Worm (Caenorhabditis elegans) whole organism, L4 larva: ENCODE results near the gene mec-7.
A peak's percentile ranks its signal among the peaks of the same experiment; 100 is the strongest.

ENCODE experiments used
- F37D6.2 ChIP-seq: sonication (generic microtip); optimal IDR thresholded peaks from 2 replicates; lab custom pipeline; 2016; ENCODE audit warnings: mild to moderate bottlenecking, missing genetic modification characterization, missing compliant biosample characterization
- T26A8.4 ChIP-seq: fragments of 200-800 bp; sonication (Bioruptor generic); IDR thresholded peaks from 2 replicates; pipeline ENCODE4 v1.3.6; 2022; ENCODE audit warnings: missing genetic modification characterization, missing compliant biosample characterization
- Y105C5A.15 ChIP-seq: fragments of 200-800 bp; sonication (Bioruptor generic); IDR thresholded peaks from 2 replicates; pipeline ENCODE4 v1.3.6; 2022; ENCODE audit warnings: missing genetic modification characterization, missing compliant biosample characterization
- Y75B8A.6 ChIP-seq: fragments of 200-800 bp; sonication (Bioruptor generic); IDR thresholded peaks from 2 replicates; pipeline ENCODE4 v1.3.6; 2022; ENCODE audit warnings: missing genetic modification reagents, missing genetic modification characterization, missing compliant biosample characterization
- ZK337.2 ChIP-seq: fragments of 200-800 bp; sonication (Bioruptor generic); IDR thresholded peaks from 2 replicates; pipeline ENCODE4 v1.3.6; 2022; ENCODE audit warnings: missing genetic modification reagents, missing genetic modification characterization, missing compliant biosample characterization
- aha-1 ChIP-seq: fragments of 150-350 bp; peaks from one replicate; lab custom pipeline; 2014; ENCODE audit warnings: missing biosample characterization, missing genetic modification characterization
- aly-2 ChIP-seq: sonication (generic microtip); optimal IDR thresholded peaks from 2 replicates; lab custom pipeline; 2018; ENCODE audit warnings: missing biosample characterization, missing genetic modification characterization
- ama-1 ChIP-seq: fragments of 150-350 bp; optimal IDR thresholded peaks from 2 replicates; lab custom pipeline; 2014; ENCODE audit warnings: inconsistent platforms, mixed read lengths
- ceh-20 ChIP-seq: fragments of 200-800 bp; sonication (Bioruptor generic); IDR thresholded peaks from 2 replicates; pipeline ENCODE4 v1.3.6; 2022; ENCODE audit warnings: missing genetic modification reagents, missing genetic modification characterization, missing compliant biosample characterization
- cey-2 ChIP-seq: sonication (generic microtip); optimal IDR thresholded peaks from 3 replicates; lab custom pipeline; 2017; ENCODE audit warnings: missing genetic modification characterization, mild to moderate bottlenecking, missing compliant biosample characterization, antibody characterized with exemption, borderline replicate concordance; ENCODE audit not compliant: insufficient read depth
- daf-16 ChIP-seq, 3 experiments: sonication (generic microtip); optimal IDR thresholded peaks; 2 replicates each; lab custom pipeline; 2016 to 2017; ENCODE audit warnings: missing genetic modification characterization in 3 of 3, missing genetic modification reagents in 3 of 3, mild to moderate bottlenecking in 2 of 3, missing compliant biosample characterization in 2 of 3, missing biosample characterization in 1 of 3, moderate library complexity in 1 of 3
- daf-19 ChIP-seq: fragments of 200-800 bp; sonication (Bioruptor generic); conservative IDR thresholded peaks from 2 replicates; pipeline ENCODE4 v1.3.6; 2022; ENCODE audit warnings: missing genetic modification characterization, missing compliant biosample characterization
- dmd-6 ChIP-seq: fragments of 200-800 bp; sonication (Bioruptor generic); IDR thresholded peaks from 2 replicates; pipeline ENCODE4 v1.3.6; 2022; ENCODE audit warnings: missing genetic modification reagents, missing genetic modification characterization, missing compliant biosample characterization
- duxl-1 ChIP-seq: sonication (generic microtip); optimal IDR thresholded peaks from 2 replicates; lab custom pipeline; 2016; ENCODE audit warnings: mild to moderate bottlenecking, missing genetic modification characterization, moderate library complexity, missing compliant biosample characterization; ENCODE audit not compliant: poor library complexity
- dve-1 ChIP-seq: sonication (generic microtip); optimal IDR thresholded peaks from 2 replicates; lab custom pipeline; 2017; ENCODE audit warnings: antibody characterized with exemption, mild to moderate bottlenecking, missing genetic modification characterization, missing compliant biosample characterization; ENCODE audit not compliant: insufficient read depth
- egl-43 ChIP-seq: fragments of 200-800 bp; sonication (Bioruptor generic); IDR thresholded peaks from 2 replicates; pipeline ENCODE4 v1.3.6; 2022; ENCODE audit warnings: missing genetic modification reagents, missing genetic modification characterization, missing compliant biosample characterization
- hif-1 ChIP-seq, 2 experiments: sonication (generic microtip); optimal IDR thresholded peaks; 2 replicates each; lab custom pipeline; 2016 to 2017; ENCODE audit warnings: missing compliant biosample characterization in 2 of 2, missing genetic modification characterization in 2 of 2, missing genetic modification reagents in 2 of 2, missing genotype in 2 of 2, mild to moderate bottlenecking in 1 of 2
- hlh-11 ChIP-seq: fragments of 200-800 bp; sonication (Bioruptor generic); optimal IDR thresholded peaks from 2 replicates; lab custom pipeline; 2018; ENCODE audit warnings: mild to moderate bottlenecking, missing genetic modification characterization, missing compliant biosample characterization
- hlh-30 ChIP-seq: sonication (generic microtip); optimal IDR thresholded peaks from 2 replicates; lab custom pipeline; 2017; ENCODE audit warnings: antibody characterized with exemption, mild to moderate bottlenecking, missing genetic modification characterization, missing compliant biosample characterization; ENCODE audit not compliant: insufficient read depth
- lin-15B ChIP-seq: fragments of 150-350 bp; sonication (generic microtip); optimal IDR thresholded peaks from 3 replicates; lab custom pipeline; 2014; ENCODE audit warnings: missing biosample characterization, missing genetic modification characterization
- lin-29 ChIP-seq: fragments of 200-800 bp; sonication (Bioruptor generic); IDR thresholded peaks from 2 replicates; pipeline ENCODE4 v1.3.6; 2022; ENCODE audit warnings: missing genetic modification reagents, missing genetic modification characterization, missing compliant biosample characterization
- lsy-2 ChIP-seq, 2 experiments: fragments of 150-350 bp in 1 of 2; sonication (generic microtip) in 1 of 2; optimal IDR thresholded peaks; 2 replicates each; lab custom pipeline; 2014 to 2017; ENCODE audit warnings: missing biosample characterization in 2 of 2, missing genetic modification characterization in 2 of 2
- mdl-1 ChIP-seq, 2 experiments: fragments of 150-350 bp in 1 of 2; sonication (generic microtip) in 1 of 2; optimal IDR thresholded peaks; 2 replicates each; lab custom pipeline; 2014 to 2017; ENCODE audit warnings: missing biosample characterization in 2 of 2, missing genetic modification characterization in 2 of 2
- mep-1 ChIP-seq: fragments of 150-350 bp; sonication (generic microtip); optimal IDR thresholded peaks from 3 replicates; lab custom pipeline; 2014; ENCODE audit warnings: missing biosample characterization, missing genetic modification characterization
- mes-2 ChIP-seq: sonication (generic microtip); optimal IDR thresholded peaks from 2 replicates; lab custom pipeline; 2016; ENCODE audit warnings: missing genotype, mild to moderate bottlenecking, missing genetic modification characterization, missing compliant biosample characterization; ENCODE audit not compliant: poor library complexity, severe bottlenecking
- mxl-3 ChIP-seq: fragments of 200-800 bp; sonication (Bioruptor generic); optimal IDR thresholded peaks from 2 replicates; lab custom pipeline; 2018; ENCODE audit warnings: mild to moderate bottlenecking, missing genetic modification characterization, missing compliant biosample characterization
- nhr-11 ChIP-seq: fragments of 150-350 bp; optimal IDR thresholded peaks from 2 replicates; lab custom pipeline; 2014; ENCODE audit warnings: missing biosample characterization, missing genetic modification characterization
- nhr-111 ChIP-seq: fragments of 200-800 bp; sonication (Bioruptor generic); optimal IDR thresholded peaks from 2 replicates; lab custom pipeline; 2018; ENCODE audit warnings: mild to moderate bottlenecking, missing genetic modification characterization, missing compliant biosample characterization
- nhr-25 ChIP-seq: sonication (generic microtip); optimal IDR thresholded peaks from 2 replicates; lab custom pipeline; 2017; ENCODE audit warnings: missing genetic modification characterization, mild to moderate bottlenecking, missing compliant biosample characterization, antibody characterized with exemption, moderate library complexity, borderline replicate concordance; ENCODE audit not compliant: insufficient read depth
- nhr-28 ChIP-seq: fragments of 150-350 bp; optimal IDR thresholded peaks from 2 replicates; lab custom pipeline; 2014; ENCODE audit warnings: missing biosample characterization, missing genetic modification characterization
- nhr-42 ChIP-seq: fragments of 200-800 bp; sonication (Bioruptor generic); IDR thresholded peaks from 2 replicates; pipeline ENCODE4 v1.3.6; 2022; ENCODE audit warnings: missing genetic modification characterization, missing compliant biosample characterization
- nhr-6 ChIP-seq: fragments of 150-350 bp; optimal IDR thresholded peaks from 2 replicates; lab custom pipeline; 2014; ENCODE audit warnings: missing biosample characterization, missing genetic modification characterization
- nhr-77 ChIP-seq: fragments of 150-350 bp; optimal IDR thresholded peaks from 2 replicates; lab custom pipeline; 2014; ENCODE audit warnings: missing biosample characterization, missing genetic modification characterization
- pha-4 ChIP-seq, 2 experiments: fragments of 150-350 bp in 1 of 2; fragments of 200-800 bp in 1 of 2; sonication (Bioruptor generic) in 1 of 2; IDR thresholded peaks in 1 of 2; optimal IDR thresholded peaks in 1 of 2; 2 replicates each; pipeline versions ENCODE4 v1.3.6 to Lab custom; 2014 to 2022; ENCODE audit warnings: missing genetic modification characterization in 2 of 2, missing genetic modification reagents in 2 of 2, missing biosample characterization in 1 of 2, missing compliant biosample characterization in 1 of 2
- pqm-1 ChIP-seq: sonication (generic microtip); optimal IDR thresholded peaks from 2 replicates; lab custom pipeline; 2017; ENCODE audit warnings: missing biosample characterization, missing genetic modification characterization
- rbr-2 ChIP-seq: sonication (generic microtip); optimal IDR thresholded peaks from 2 replicates; lab custom pipeline; 2016; ENCODE audit warnings: missing genotype, missing genetic modification characterization, missing compliant biosample characterization
- saeg-2 ChIP-seq: fragments of 200-800 bp; sonication (Bioruptor generic); IDR thresholded peaks from 2 replicates; pipeline ENCODE4 v1.3.6; 2022; ENCODE audit warnings: missing genetic modification reagents, missing genetic modification characterization, missing compliant biosample characterization
- set-16 ChIP-seq: fragments of 200-800 bp; sonication (Bioruptor generic); IDR thresholded peaks from 2 replicates; pipeline ENCODE4 v1.3.6; 2022; ENCODE audit warnings: missing genetic modification reagents, missing genetic modification characterization, missing compliant biosample characterization
- snpc-4 ChIP-seq: fragments of 150-350 bp; optimal IDR thresholded peaks from 2 replicates; lab custom pipeline; 2014; ENCODE audit warnings: missing biosample characterization, missing genetic modification characterization
- unc-39 ChIP-seq: sonication (generic microtip); optimal IDR thresholded peaks from 2 replicates; lab custom pipeline; 2017; ENCODE audit warnings: missing biosample characterization, missing genetic modification characterization
- unc-62 ChIP-seq, 3 experiments: fragments of 150-350 bp in 1 of 3; sonication (generic microtip); optimal IDR thresholded peaks in 2 of 3; peaks in 1 of 3; 1 replicate in 1 of 3; 2 replicates in 2 of 3; lab custom pipeline; 2014 to 2017; ENCODE audit warnings: missing biosample characterization in 3 of 3, missing genetic modification characterization in 3 of 3, missing genetic modification reagents in 3 of 3, missing genotype in 1 of 3
- zip-2 ChIP-seq: fragments of 150-350 bp; optimal IDR thresholded peaks from 2 replicates; lab custom pipeline; 2014; ENCODE audit warnings: missing biosample characterization, missing genetic modification characterization
- ztf-7 ChIP-seq: fragments of 150-350 bp; optimal IDR thresholded peaks from 2 replicates; lab custom pipeline; 2014; ENCODE audit warnings: missing biosample characterization, missing genetic modification characterization

The mec-7 gene

ce11 chrX:7776509-7777001 is at the start of gene mec-7:
Gene mec-7, minus strand, starts transcription at chrX:7776689.
- TF ChIP-seq hif-1 (tag; optimal IDR thresholded peaks at IDR 0.05; lab: Kevin White, UChicago) = no peak
- no peak for TF ChIP-seq nhr-77 (tag; lab: Kevin White, UChicago)
- TF ChIP-seq unc-62 (GFP tag; optimal IDR thresholded peaks at IDR 0.05 in 1 of 2; lab: Kevin White, UChicago) = peak in 1 of 2 experiments; percentile 97
- no peak for TF ChIP-seq unc-62 (tag; optimal IDR thresholded peaks at IDR 0.05; lab: Kevin White, UChicago)
- no peak for TF ChIP-seq Y105C5A.15
- TF ChIP-seq snpc-4 (tag; lab: Kevin White, UChicago) = no peak
- TF ChIP-seq aha-1 = peak; percentile 93

ce11 chrX:7825707-7826106 is 49.2 kb upstream of the mec-7 start:
- TF ChIP-seq nhr-28 (peak; percentile 78), rbr-2 (tag; lab: Kevin White, UChicago) (peak; percentile 20), F37D6.2 (tag; lab: Kevin White, UChicago) (no peak), mep-1 (peak; percentile 75), dve-1 (tag; lab: Kevin White, UChicago) (peak; percentile 37), nhr-42 (GFP tag; lab: Robert Waterston, UW) (0 out of 2 replicates have a peak, but pooled peaks have one; percentile 13), ZK337.2 (GFP tag; lab: Robert Waterston, UW) (no peak), nhr-6 (tag; lab: Kevin White, UChicago) (peak; percentile 71), duxl-1 (tag; lab: Kevin White, UChicago) (peak; percentile 51), T26A8.4 (GFP tag; lab: Robert Waterston, UW) (peak; percentile 31; the same call in 1 of the 2 replicates), pha-4 (GFP tag; IDR thresholded peaks at IDR 0.05; lab: Robert Waterston, UW) (0 out of 2 replicates have a peak, but pooled peaks have one; percentile 28), pha-4 (tag; optimal IDR thresholded peaks at IDR 0.05; lab: Kevin White, UChicago) (no peak), lin-29 (GFP tag; lab: Robert Waterston, UW) (no peak), unc-62 (GFP tag; optimal IDR thresholded peaks at IDR 0.05 in 1 of 2; lab: Kevin White, UChicago) (peak in 1 of 2 experiments; percentile 98), unc-62 (tag; optimal IDR thresholded peaks at IDR 0.05; lab: Kevin White, UChicago) (no peak), zip-2 (peak; percentile 50), egl-43 (GFP tag; lab: Robert Waterston, UW) (peak; percentile 42; the same call in 1 of the 2 replicates), ceh-20 (GFP tag; lab: Robert Waterston, UW) (0 out of 2 replicates have a peak, but pooled peaks have one; percentile 11), lsy-2 (tag; optimal IDR thresholded peaks at IDR 0.05; lab: Kevin White, UChicago) (peak in 1 of 2 experiments; percentile 48), cey-2 (no peak), ama-1 (lab: Kevin White, UChicago) (peak; percentile 52), aly-2 (tag; lab: Kevin White, UChicago) (peak; percentile 89), ztf-7 (tag; lab: Kevin White, UChicago) (peak; percentile 97), mxl-3 (peak; percentile 70), daf-19 (GFP tag; lab: Robert Waterston, UW) (0 out of 2 replicates have a peak, but pooled peaks have one; percentile 18), daf-16 (GFP tag; optimal IDR thresholded peaks at IDR 0.05; lab: Kevin White, UChicago) (peak in 1 of 2 experiments; percentile 71), daf-16 (tag; optimal IDR thresholded peaks at IDR 0.05; lab: Kevin White, UChicago) (peak; percentile 73), nhr-111 (GFP tag; lab: Kevin White, UChicago) (peak; percentile 18), lin-15B (tag; lab: Kevin White, UChicago) (no peak), unc-39 (tag; lab: Kevin White, UChicago) (no peak), mes-2 (tag; lab: Kevin White, UChicago) (peak; percentile 59), nhr-25 (tag; lab: Kevin White, UChicago) (peak; percentile 35), nhr-77 (tag; lab: Kevin White, UChicago) (peak; percentile 18), set-16 (GFP tag; lab: Robert Waterston, UW) (no peak), dmd-6 (GFP tag; lab: Robert Waterston, UW) (peak; percentile 30; the same call in 1 of the 2 replicates), hlh-11 (tag; lab: Kevin White, UChicago) (peak; percentile 60), mdl-1 (tag; optimal IDR thresholded peaks at IDR 0.05; lab: Kevin White, UChicago) (peak in 1 of 2 experiments; percentile 63), saeg-2 (GFP tag; lab: Robert Waterston, UW) (no peak), hlh-30 (tag; lab: Kevin White, UChicago) (peak; percentile 50), Y75B8A.6 (no peak), pqm-1 (peak; percentile 45), nhr-11 (tag; lab: Kevin White, UChicago) (peak; percentile 67), aha-1 (peak; percentile 6)
- TF ChIP-seq, all 104 proteins: peak for 31
